Worm (Caenorhabditis elegans) whole organism, dauer: ENCODE measurements around the gene C50D2.10.
"Not testable (repeated sequence)": the region's sequence is repeated elsewhere in the genome, so short reads cannot be mapped to it uniquely, and the experiment has no call there.

Source experiments
- unc-62 ChIP-seq: sonication (generic microtip); optimal IDR thresholded peaks from 2 replicates; lab custom pipeline; 2017; ENCODE audit warnings: missing biosample characterization, missing genetic modification reagents, missing genetic modification characterization

C50D2.10 gene

ce11 chrII:98894-99293 is at the start of gene C50D2.10:
Gene C50D2.10, plus strand, starts transcription at chrII:99138.
- TF ChIP-seq unc-62 (GFP tag; lab: Kevin White, UChicago), result not testable (repeated sequence)

- no peak for TF ChIP-seq unc-62 (GFP tag; lab: Kevin White, UChicago)
Measured at ce11 chrII:50862-51261, 48.1 kb upstream of the C50D2.10 start.

ce11 chrII:51352-51751 is 47.6 kb upstream of the C50D2.10 start, which contains the start of gene sptl-1:
Gene sptl-1, plus strand, starts transcription at chrII:51652.
- TF ChIP-seq unc-62 (GFP tag; lab: Kevin White, UChicago), result no peak

- TF ChIP-seq unc-62 (GFP tag; lab: Kevin White, UChicago), result no peak
Measured at ce11 chrII:55204-55603, 43.7 kb upstream of the C50D2.10 start, which contains the start of gene tre-5. Gene tre-5, minus strand, starts transcription at chrII:55304.

ce11 chrII:57370-57769 is 41.6 kb upstream of the C50D2.10 start, which contains the start of gene ascc-1:
Gene ascc-1, plus strand, starts transcription at chrII:57670.
- no peak for TF ChIP-seq unc-62 (GFP tag; lab: Kevin White, UChicago)

- TF ChIP-seq unc-62 (GFP tag; lab: Kevin White, UChicago), result no peak
Measured at ce11 chrII:57873-58272, 41.1 kb upstream of the C50D2.10 start.

ce11 chrII:60049-60448 is 38.9 kb upstream of the C50D2.10 start:
- TF ChIP-seq unc-62 (GFP tag; lab: Kevin White, UChicago), result no peak

- TF ChIP-seq unc-62 (GFP tag; lab: Kevin White, UChicago), result no peak
Measured at ce11 chrII:61013-61412, 37.9 kb upstream of the C50D2.10 start, which contains the start of gene C23H3.2. Gene C23H3.2, plus strand, starts transcription at chrII:61313.

- no peak for TF ChIP-seq unc-62 (GFP tag; lab: Kevin White, UChicago)
Measured at ce11 chrII:65484-65883, 33.5 kb upstream of the C50D2.10 start.

ce11 chrII:66322-66721 is 32.6 kb upstream of the C50D2.10 start:
- no peak for TF ChIP-seq unc-62 (GFP tag; lab: Kevin White, UChicago)

ce11 chrII:67663-68062 is 31.3 kb upstream of the C50D2.10 start:
- no peak for TF ChIP-seq unc-62 (GFP tag; lab: Kevin White, UChicago)

ce11 chrII:68757-69156 is 30.2 kb upstream of the C50D2.10 start:
- no peak for TF ChIP-seq unc-62 (GFP tag; lab: Kevin White, UChicago)

ce11 chrII:69354-69753 is 29.6 kb upstream of the C50D2.10 start, which contains the start of gene egl-26:
Gene egl-26, plus strand, starts transcription at chrII:69654.
- TF ChIP-seq unc-62 (GFP tag; lab: Kevin White, UChicago), result no peak

- TF ChIP-seq unc-62 (GFP tag; lab: Kevin White, UChicago), result no peak
Measured at ce11 chrII:73329-73728, 25.6 kb upstream of the C50D2.10 start.

ce11 chrII:73892-74291 is 25.0 kb upstream of the C50D2.10 start:
- TF ChIP-seq unc-62 (GFP tag; lab: Kevin White, UChicago), result no peak

- no peak for TF ChIP-seq unc-62 (GFP tag; lab: Kevin White, UChicago)
Measured at ce11 chrII:75831-76230, 23.1 kb upstream of the C50D2.10 start.

- TF ChIP-seq unc-62 (GFP tag; lab: Kevin White, UChicago), result no peak
Measured at ce11 chrII:76662-77061, 22.3 kb upstream of the C50D2.10 start.

- no peak for TF ChIP-seq unc-62 (GFP tag; lab: Kevin White, UChicago)
Measured at ce11 chrII:79166-79565, 19.8 kb upstream of the C50D2.10 start, which contains the start of gene C23H3.9. Gene C23H3.9, minus strand, starts transcription at chrII:79266.
